Fruit fly (Drosophila melanogaster): ENCODE data around the gene Acp95EF.

- TF ChIP-seq CG8478 (optimal IDR thresholded peaks at IDR 0.05) (no peak), CTCF (optimal IDR thresholded peaks at IDR 0.05) (no peak)
These were observed 32.7 kb downstream of the Acp95EF start for dm6 chr3R:24261380-24262021.
